Fruit fly (Drosophila melanogaster): ENCODE results near the gene CG16972.

The CG16972 gene

DNA sequence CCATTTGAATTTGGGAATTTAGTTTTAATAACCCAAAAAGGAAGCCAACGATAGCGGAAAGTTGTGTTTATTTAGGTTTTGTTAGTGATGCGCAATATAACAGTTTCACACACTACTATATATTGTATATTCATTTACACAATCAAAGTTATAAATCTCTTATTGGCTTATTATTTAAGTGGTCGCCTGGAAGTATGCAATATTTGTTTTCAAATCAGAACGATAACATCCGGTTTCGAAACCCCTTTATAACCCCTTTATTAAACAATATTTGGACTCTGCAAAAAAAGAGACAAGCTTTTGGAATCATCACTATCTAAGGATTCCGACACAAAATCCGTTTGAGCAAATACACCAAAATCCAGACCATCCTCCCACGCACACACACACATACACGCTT is 45.2 kb downstream of the CG16972 start (continued):
- no peak for TF ChIP-seq spab (GFP tag; optimal IDR thresholded peaks at IDR 0.05)
- TF ChIP-seq CG4318 (GFP tag; optimal IDR thresholded peaks at IDR 0.05), result no peak
- TF ChIP-seq Ets21C (GFP tag; optimal IDR thresholded peaks at IDR 0.05), result no peak
- TF ChIP-seq CG8119 (GFP tag; IDR thresholded peaks at IDR 0.05), result 0 out of 3 replicates have a peak, but pooled peaks have one; percentile 22
- TF ChIP-seq CG6792 (GFP tag; optimal IDR thresholded peaks at IDR 0.05), result peak; percentile 5
- TF ChIP-seq CG6163 (GFP tag; IDR thresholded peaks at IDR 0.05), result no peak
- no peak for TF ChIP-seq achi (GFP tag; optimal IDR thresholded peaks at IDR 0.05)
- peak; percentile 6 for TF ChIP-seq net (GFP tag; optimal IDR thresholded peaks at IDR 0.05)
- TF ChIP-seq CG15336 (GFP tag; IDR thresholded peaks at IDR 0.05), result no peak
- peak; percentile 28 for TF ChIP-seq Met (GFP tag; optimal IDR thresholded peaks at IDR 0.05)

DNA sequence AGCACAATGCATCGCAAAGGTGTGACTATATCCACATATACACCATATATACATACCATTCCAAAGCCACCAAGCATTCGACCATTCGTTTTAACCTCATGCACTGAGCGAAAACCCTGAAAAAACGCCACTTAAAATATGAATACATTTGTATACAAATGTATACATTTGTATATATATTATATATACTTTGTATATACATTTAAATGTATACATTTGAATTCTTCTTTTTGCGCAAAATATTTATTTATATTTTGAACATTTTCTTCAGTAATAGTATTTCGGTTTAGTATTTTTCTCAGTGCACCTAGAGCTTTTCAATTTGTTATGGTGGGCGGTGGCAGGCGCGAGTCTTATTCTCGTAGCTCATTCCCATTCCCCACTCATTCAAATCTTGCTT is 46.7 kb downstream of the CG16972 start:
- TF ChIP-seq CG6792 (GFP tag; optimal IDR thresholded peaks at IDR 0.05) (no peak), CG11902 (GFP tag; optimal IDR thresholded peaks at IDR 0.05) (no peak), dac (GFP tag; optimal IDR thresholded peaks at IDR 0.05) (no peak), CG15336 (GFP tag; IDR thresholded peaks at IDR 0.05) (no peak), dsx (GFP tag; optimal IDR thresholded peaks at IDR 0.05; ENCODE audit: poor library complexity, severe bottlenecking) (no peak), acj6 (GFP tag; optimal IDR thresholded peaks at IDR 0.05) (no peak), CG6808 (GFP tag; optimal IDR thresholded peaks at IDR 0.05) (no peak), Eip78C (GFP tag) (peak; percentile 49), svp (GFP tag) (peak; percentile 66), salr (GFP tag; optimal IDR thresholded peaks at IDR 0.05) (no peak), OdsH (GFP tag; optimal IDR thresholded peaks at IDR 0.05) (peak; percentile 18), Gug (GFP tag; IDR thresholded peaks at IDR 0.05) (no peak), Ets96B (tag; optimal IDR thresholded peaks at IDR 0.05) (peak; percentile 27), fkh (GFP tag; optimal IDR thresholded peaks at IDR 0.05) (no peak), cyc (GFP tag; optimal IDR thresholded peaks at IDR 0.05) (no peak), achi (GFP tag; optimal IDR thresholded peaks at IDR 0.05) (peak; percentile 21), CG10631 (GFP tag; optimal IDR thresholded peaks at IDR 0.05) (peak; percentile 12), CG7368 (GFP tag; optimal IDR thresholded peaks at IDR 0.05) (no peak), CG31627 (GFP tag; optimal IDR thresholded peaks at IDR 0.05) (no peak), CG6276 (GFP tag; optimal IDR thresholded peaks at IDR 0.05) (no peak), CG8319 (GFP tag; optimal IDR thresholded peaks at IDR 0.05) (no peak), CG4318 (GFP tag; optimal IDR thresholded peaks at IDR 0.05) (no peak), spab (GFP tag; optimal IDR thresholded peaks at IDR 0.05) (no peak), CG9139 (GFP tag; optimal IDR thresholded peaks at IDR 0.05) (no peak), Hr39 (GFP tag; optimal IDR thresholded peaks at IDR 0.05) (no peak), pdm3 (GFP tag; optimal IDR thresholded peaks at IDR 0.05) (no peak), CG16779 (tag; optimal IDR thresholded peaks at IDR 0.05) (no peak), CG8119 (GFP tag; IDR thresholded peaks at IDR 0.05) (peak; percentile 35; the same call in 1 of the 3 replicates), CG6163 (GFP tag; IDR thresholded peaks at IDR 0.05) (0 out of 3 replicates have a peak, but pooled peaks have one; percentile 32), CG8632 (GFP tag; optimal IDR thresholded peaks at IDR 0.05) (no peak), ss (GFP tag; optimal IDR thresholded peaks at IDR 0.05) (no peak), Hr38 (GFP tag; optimal IDR thresholded peaks at IDR 0.05) (no peak), net (GFP tag; optimal IDR thresholded peaks at IDR 0.05) (no peak), eg (GFP tag; IDR thresholded peaks at IDR 0.05) (no peak), lz (GFP tag; optimal IDR thresholded peaks at IDR 0.05) (no peak), Hr4 (GFP tag; optimal IDR thresholded peaks at IDR 0.05) (no peak), Smox (GFP tag; optimal IDR thresholded peaks at IDR 0.05) (no peak), Sox14 (GFP tag; optimal IDR thresholded peaks at IDR 0.05) (no peak), CG11294 (GFP tag; IDR thresholded peaks at IDR 0.05) (peak; percentile 21; the same call in 1 of the 2 replicates), Lpt (GFP tag; optimal IDR thresholded peaks at IDR 0.05) (no peak), CG32006 (GFP tag; optimal IDR thresholded peaks at IDR 0.05) (no peak), CG3032 (tag; optimal IDR thresholded peaks at IDR 0.05) (no peak), Sox102F (GFP tag; optimal IDR thresholded peaks at IDR 0.05) (no peak), Blimp-1 (GFP tag; optimal IDR thresholded peaks at IDR 0.05) (no peak), esn (GFP tag; optimal IDR thresholded peaks at IDR 0.05) (no peak), fd85E (GFP tag; optimal IDR thresholded peaks at IDR 0.05) (no peak), topi (GFP tag; optimal IDR thresholded peaks at IDR 0.05) (no peak), fd59A (GFP tag; optimal IDR thresholded peaks at IDR 0.05) (no peak)

Measured in whole organism, prepupa.